Fruit fly (Drosophila melanogaster) whole organism, embryonic: ENCODE results near the gene CG43638.

ENCODE experiments used
- Atf6 ChIP-seq: fragments of 200-800 bp; sonication (Bioruptor generic); IDR thresholded peaks from 2 replicates; pipeline ENCODE4 v1.3.6; 2022; ENCODE audit warnings: missing biosample characterization, missing genetic modification characterization
- CG10209 ChIP-seq: fragments of 200-800 bp; sonication (Bioruptor generic); optimal IDR thresholded peaks from 3 replicates; lab custom pipeline; 2017; ENCODE audit warnings: missing biosample characterization, mild to moderate bottlenecking, missing genetic modification characterization, missing genetic modification reagents
- CG10321 ChIP-seq: fragments of 200-800 bp; sonication (Bioruptor generic); IDR thresholded peaks from 2 replicates; pipeline ENCODE4 v1.3.6; 2022; ENCODE audit warnings: missing biosample characterization, missing genetic modification characterization
- CG12104 ChIP-seq: fragments of 200-800 bp; sonication (Bioruptor generic); optimal IDR thresholded peaks from 3 replicates; lab custom pipeline; 2016; ENCODE audit warnings: missing biosample characterization, missing genetic modification characterization
- CG12299 ChIP-seq: fragments of 200-800 bp; sonication (Bioruptor generic); optimal IDR thresholded peaks from 2 replicates; lab custom pipeline; 2018; ENCODE audit warnings: missing biosample characterization, mild to moderate bottlenecking, missing genetic modification characterization
- CG14050 ChIP-seq: fragments of 200-800 bp; sonication (Bioruptor generic); IDR thresholded peaks from 3 replicates; pipeline ENCODE4 v1.3.6; 2022; ENCODE audit warnings: missing biosample characterization, missing genetic modification characterization
- CG15011 ChIP-seq: fragments of 200-800 bp; sonication (Bioruptor generic); optimal IDR thresholded peaks from 3 replicates; lab custom pipeline; 2018; ENCODE audit warnings: missing biosample characterization, mild to moderate bottlenecking, missing genetic modification characterization
- CG15696 ChIP-seq: fragments of 200-800 bp; sonication (Bioruptor generic); optimal IDR thresholded peaks from 2 replicates; lab custom pipeline; 2019; ENCODE audit warnings: missing biosample characterization, mild to moderate bottlenecking, missing genetic modification characterization, moderate library complexity
- CG17361 ChIP-seq: fragments of 200-800 bp; sonication (Bioruptor generic); IDR thresholded peaks from 3 replicates; pipeline ENCODE4 v1.3.6; 2022; ENCODE audit warnings: missing biosample characterization, missing genetic modification characterization
- CG1792 ChIP-seq: fragments of 200-800 bp; sonication (Bioruptor generic); optimal IDR thresholded peaks from 2 replicates; lab custom pipeline; 2016; ENCODE audit warnings: missing biosample characterization, missing genetic modification characterization
- CG2678 ChIP-seq: fragments of 200-800 bp; sonication (Bioruptor generic); optimal IDR thresholded peaks from 3 replicates; lab custom pipeline; 2019; ENCODE audit warnings: missing biosample characterization, mild to moderate bottlenecking, missing genetic modification characterization, moderate library complexity
- CG32532 ChIP-seq: fragments of 200-800 bp; sonication (Bioruptor generic); IDR thresholded peaks from 2 replicates; pipeline ENCODE4 v1.3.6; 2022; ENCODE audit warnings: missing biosample characterization, missing genetic modification characterization
- CG4404 ChIP-seq: fragments of 200-800 bp; sonication (Bioruptor generic); IDR thresholded peaks from 2 replicates; pipeline ENCODE4 v1.3.6; 2022; ENCODE audit warnings: missing biosample characterization, missing genetic modification characterization
- CG4617 ChIP-seq: fragments of 200-800 bp; sonication (Bioruptor generic); optimal IDR thresholded peaks from 3 replicates; lab custom pipeline; 2016; ENCODE audit warnings: missing biosample characterization, missing genetic modification characterization, borderline replicate concordance
- CG4820 ChIP-seq: fragments of 200-800 bp; sonication (Bioruptor generic); optimal IDR thresholded peaks from 3 replicates; lab custom pipeline; 2016; ENCODE audit warnings: missing biosample characterization, missing genetic modification characterization
- CG6791 ChIP-seq: fragments of 200-800 bp; sonication (Bioruptor generic); IDR thresholded peaks from 3 replicates; pipeline ENCODE4 v1.3.6; 2022; ENCODE audit warnings: missing biosample characterization, missing genetic modification characterization; ENCODE audit not compliant: partially characterized antibody
- CG6854 ChIP-seq: fragments of 200-800 bp; sonication (Bioruptor generic); optimal IDR thresholded peaks from 3 replicates; lab custom pipeline; 2017; ENCODE audit warnings: missing biosample characterization, mild to moderate bottlenecking, missing genetic modification characterization
- CG8089 ChIP-seq: fragments of 200-800 bp; sonication (Bioruptor generic); optimal IDR thresholded peaks from 3 replicates; lab custom pipeline; 2016; ENCODE audit warnings: missing biosample characterization, missing genetic modification characterization
- CoRest ChIP-seq: fragments of 200-800 bp; sonication (Bioruptor generic); optimal IDR thresholded peaks from 3 replicates; lab custom pipeline; 2018; ENCODE audit warnings: missing biosample characterization, mild to moderate bottlenecking, missing genetic modification characterization, moderate library complexity
- Doc3 ChIP-seq: fragments of 200-800 bp; sonication (Bioruptor generic); IDR thresholded peaks from 3 replicates; pipeline ENCODE4 v1.3.6; 2022; ENCODE audit warnings: missing biosample characterization, missing genetic modification characterization; ENCODE audit not compliant: partially characterized antibody
- Fer1 ChIP-seq: fragments of 200-800 bp; sonication (Bioruptor generic); optimal IDR thresholded peaks from 2 replicates; lab custom pipeline; 2017; ENCODE audit warnings: missing biosample characterization, mild to moderate bottlenecking, missing genetic modification characterization
- Mes4 ChIP-seq: fragments of 200-800 bp; sonication (Bioruptor generic); optimal IDR thresholded peaks from 2 replicates; lab custom pipeline; 2016; ENCODE audit warnings: missing biosample characterization, missing genetic modification characterization
- Rfx ChIP-seq: fragments of 200-800 bp; sonication (Bioruptor generic); IDR thresholded peaks from 2 replicates; pipeline ENCODE4 v1.3.6; 2022; ENCODE audit warnings: missing biosample characterization, missing genetic modification characterization
- Sox102F ChIP-seq: fragments of 200-800 bp; sonication (Bioruptor generic); optimal IDR thresholded peaks from 2 replicates; lab custom pipeline; 2018; ENCODE audit warnings: missing biosample characterization, mild to moderate bottlenecking, missing genetic modification characterization, moderate library complexity
- Tbp ChIP-seq: fragments of >200 bp; optimal IDR thresholded peaks from 2 replicates; lab custom pipeline; 2018; ENCODE audit warnings: missing biosample characterization, missing genetic modification characterization
- Xrp1 ChIP-seq: fragments of 200-800 bp; sonication (Bioruptor generic); IDR thresholded peaks from 2 replicates; pipeline ENCODE4 v1.3.6; 2022; ENCODE audit warnings: missing biosample characterization, missing genetic modification characterization
- YL-1 ChIP-seq: fragments of 200-800 bp; sonication (Bioruptor generic); optimal IDR thresholded peaks from 3 replicates; lab custom pipeline; 2017; ENCODE audit warnings: missing biosample characterization, mild to moderate bottlenecking, missing genetic modification characterization
- al ChIP-seq: fragments of 200-800 bp; sonication (Bioruptor generic); IDR thresholded peaks from 2 replicates; pipeline ENCODE4 v1.3.6; 2022; ENCODE audit warnings: missing biosample characterization, missing genetic modification characterization
- ap ChIP-seq: fragments of 200-800 bp; sonication (Bioruptor generic); IDR thresholded peaks from 2 replicates; pipeline ENCODE4 v1.3.6; 2022; ENCODE audit warnings: missing biosample characterization, missing genetic modification characterization
- ase ChIP-seq: fragments of 200-800 bp; sonication (Bioruptor generic); IDR thresholded peaks from 3 replicates; pipeline ENCODE4 v1.3.6; 2022; ENCODE audit warnings: missing biosample characterization, missing genetic modification characterization
- ato ChIP-seq: fragments of 200-800 bp; sonication (Bioruptor generic); IDR thresholded peaks from 2 replicates; pipeline ENCODE4 v1.3.6; 2022; ENCODE audit warnings: missing biosample characterization, missing genetic modification characterization; ENCODE audit not compliant: partially characterized antibody
- chn ChIP-seq: fragments of 200-800 bp; sonication (Bioruptor generic); optimal IDR thresholded peaks from 2 replicates; lab custom pipeline; 2016; ENCODE audit warnings: missing biosample characterization, missing genetic modification characterization
- crc ChIP-seq: fragments of 200-800 bp; sonication (Bioruptor generic); optimal IDR thresholded peaks from 2 replicates; lab custom pipeline; 2016; ENCODE audit warnings: missing biosample characterization, missing genetic modification characterization
- crol ChIP-seq: fragments of 200-800 bp; sonication (Bioruptor generic); IDR thresholded peaks from 2 replicates; pipeline ENCODE4 v1.3.6; 2022; ENCODE audit warnings: missing biosample characterization, missing genetic modification characterization
- disco-r ChIP-seq: fragments of 200-800 bp; sonication (Bioruptor generic); optimal IDR thresholded peaks from 2 replicates; lab custom pipeline; 2016; ENCODE audit warnings: missing biosample characterization, missing genetic modification characterization
- dmrt11E ChIP-seq: fragments of 200-800 bp; sonication (Bioruptor generic); optimal IDR thresholded peaks from 3 replicates; lab custom pipeline; 2018; ENCODE audit warnings: missing biosample characterization, mild to moderate bottlenecking, missing genetic modification characterization, moderate library complexity
- esg ChIP-seq: fragments of 200-800 bp; sonication (Bioruptor generic); conservative IDR thresholded peaks from 2 replicates; pipeline ENCODE4 v1.3.6; 2022; ENCODE audit warnings: missing biosample characterization, missing genetic modification characterization
- exex ChIP-seq: fragments of 200-800 bp; sonication (Bioruptor generic); optimal IDR thresholded peaks from 4 replicates; lab custom pipeline; 2018; ENCODE audit warnings: missing biosample characterization, mild to moderate bottlenecking, missing genetic modification characterization, moderate library complexity
- eyg ChIP-seq: fragments of 200-800 bp; sonication (Bioruptor generic); optimal IDR thresholded peaks from 3 replicates; lab custom pipeline; 2016; ENCODE audit warnings: missing biosample characterization, missing genetic modification characterization
- fu2 ChIP-seq: fragments of 200-800 bp; sonication (Bioruptor generic); optimal IDR thresholded peaks from 2 replicates; lab custom pipeline; 2016; ENCODE audit warnings: missing biosample characterization, missing genetic modification characterization
- gcm2 ChIP-seq: fragments of 200-800 bp; sonication (Bioruptor generic); optimal IDR thresholded peaks from 2 replicates; lab custom pipeline; 2016; ENCODE audit warnings: missing biosample characterization, missing genetic modification characterization
- ham ChIP-seq: fragments of 200-800 bp; sonication (Bioruptor generic); IDR thresholded peaks from 2 replicates; pipeline ENCODE4 v1.3.6; 2022; ENCODE audit warnings: missing biosample characterization, missing genetic modification characterization
- hb ChIP-seq: fragments of 200-800 bp; sonication (Bioruptor generic); IDR thresholded peaks from 3 replicates; pipeline ENCODE4 v1.3.6; 2022; ENCODE audit warnings: missing biosample characterization, missing genetic modification characterization; ENCODE audit not compliant: partially characterized antibody
- kni ChIP-seq: fragments of 200-800 bp; sonication (Bioruptor generic); optimal IDR thresholded peaks from 3 replicates; lab custom pipeline; 2017; ENCODE audit warnings: mild to moderate bottlenecking, missing biosample characterization, missing genetic modification reagents, missing genetic modification characterization
- lilli ChIP-seq: fragments of 200-800 bp; sonication (Bioruptor generic); optimal IDR thresholded peaks from 3 replicates; lab custom pipeline; 2016; ENCODE audit warnings: missing biosample characterization, missing genetic modification characterization
- luna ChIP-seq: fragments of 200-800 bp; sonication (Bioruptor generic); optimal IDR thresholded peaks from 2 replicates; lab custom pipeline; 2016; ENCODE audit warnings: missing biosample characterization, missing genetic modification characterization
- nerfin-1 ChIP-seq: fragments of 200-800 bp; sonication (Bioruptor generic); optimal IDR thresholded peaks from 3 replicates; lab custom pipeline; 2019; ENCODE audit warnings: missing biosample characterization, mild to moderate bottlenecking, missing genetic modification characterization, moderate library complexity
- pan ChIP-seq, 4 experiments: fragments of >200 bp in 3 of 4; fragments of 200-800 bp in 1 of 4; sonication (Bioruptor generic) in 1 of 4; optimal IDR thresholded peaks in 3 of 4; IDR thresholded peaks in 1 of 4; 2 replicates each; pipeline versions ENCODE4 v1.3.6 to Lab custom; 2017 to 2022; ENCODE audit warnings: missing biosample characterization in 2 of 4, missing genetic modification characterization in 2 of 4, mixed read lengths in 1 of 4
- ro ChIP-seq: fragments of 200-800 bp; sonication (Bioruptor generic); IDR thresholded peaks from 2 replicates; pipeline ENCODE4 v1.3.6; 2022; ENCODE audit warnings: missing biosample characterization, missing genetic modification characterization
- seq ChIP-seq: fragments of 200-800 bp; sonication (Bioruptor generic); IDR thresholded peaks from 2 replicates; pipeline ENCODE4 v1.3.6; 2022; ENCODE audit warnings: missing biosample characterization, missing genetic modification characterization
- sima ChIP-seq: fragments of 200-800 bp; sonication (Bioruptor generic); optimal IDR thresholded peaks from 2 replicates; lab custom pipeline; 2016; ENCODE audit warnings: missing biosample characterization, missing genetic modification characterization
- slp2 ChIP-seq: fragments of 200-800 bp; sonication (Bioruptor generic); optimal IDR thresholded peaks from 2 replicates; lab custom pipeline; 2016; ENCODE audit warnings: missing biosample characterization, missing genetic modification characterization

Gene CG43638

dm6 chr3L:12062788-12063218 lies 18.4 kb downstream of the CG43638 start (continued):
- TF ChIP-seq seq (GFP tag; lab: Robert Waterston, UW) (no peak), CG15011 (GFP tag; lab: Kevin White, UChicago) (no peak), CG10321 (no peak), chn (GFP tag; lab: Kevin White, UChicago) (peak; percentile 48), ap (GFP tag; lab: Robert Waterston, UW) (no peak), crc (GFP tag; lab: Kevin White, UChicago) (no peak), Doc3 (GFP tag; lab: Robert Waterston, UW) (no peak), eyg (no peak), Rfx (no peak), CG17361 (no peak), CG1792 (GFP tag; lab: Kevin White, UChicago) (no peak), al (GFP tag; lab: Robert Waterston, UW) (no peak), ato (GFP tag; lab: Robert Waterston, UW) (no peak), CG14050 (GFP tag; lab: Robert Waterston, UW) (no peak), Xrp1 (peak; percentile 90), exex (no peak), nerfin-1 (peak; percentile 18), gcm2 (GFP tag; lab: Kevin White, UChicago) (no peak), CG2678 (peak; percentile 26), CG10209 (no peak), pan (optimal IDR thresholded peaks at IDR 0.05; lab: Kevin White, UChicago) (no peak), pan (GFP tag; optimal IDR thresholded peaks at IDR 0.05 in 1 of 2, IDR thresholded peaks at IDR 0.05 in 1 of 2) (no peak), ase (peak; percentile 50; the same call in 1 of the 3 replicates), Tbp (no peak), CG4617 (GFP tag; lab: Kevin White, UChicago) (no peak), CG4404 (GFP tag; lab: Robert Waterston, UW) (peak; percentile 89), ham (GFP tag; lab: Robert Waterston, UW) (no peak), disco-r (no peak), CoRest (tag; lab: Kevin White, UChicago) (peak; percentile 34), hb (GFP tag; lab: Robert Waterston, UW) (no peak), Mes4 (no peak), Atf6 (GFP tag; lab: Robert Waterston, UW) (no peak), dmrt11E (tag; lab: Kevin White, UChicago) (peak; percentile 88), ro (GFP tag; lab: Robert Waterston, UW) (no peak; the same call in 1 of the 2 replicates), Sox102F (GFP tag; lab: Kevin White, UChicago) (peak; percentile 26), YL-1 (GFP tag; lab: Kevin White, UChicago) (no peak), slp2 (no peak), CG32532 (GFP tag; lab: Robert Waterston, UW) (no peak), lilli (GFP tag; lab: Kevin White, UChicago) (no peak), CG6854 (GFP tag; lab: Kevin White, UChicago) (no peak), sima (GFP tag; lab: Kevin White, UChicago) (no peak), CG4820 (GFP tag; lab: Kevin White, UChicago) (peak; percentile 57), esg (no peak), CG12299 (tag; lab: Kevin White, UChicago) (peak; percentile 5), luna (GFP tag; lab: Kevin White, UChicago) (no peak), crol (peak; percentile 55), CG8089 (GFP tag; lab: Kevin White, UChicago) (no peak), CG6791 (GFP tag; lab: Robert Waterston, UW) (no peak), CG15696 (tag; lab: Kevin White, UChicago) (peak; percentile 89), Fer1 (GFP tag; lab: Kevin White, UChicago) (no peak), kni (GFP tag; lab: Kevin White, UChicago) (peak; percentile 17), CG12104 (GFP tag; lab: Kevin White, UChicago) (peak; percentile 22), fu2 (GFP tag; lab: Kevin White, UChicago) (no peak)
